Worm (Caenorhabditis elegans): ENCODE measurements around the gene R05D8.11.

The R05D8.11 gene

ce11 chrV:2809443-2809842 is 28.8 kb upstream of the R05D8.11 start:
- no peak for TF ChIP-seq madf-6 (GFP tag; IDR thresholded peaks at IDR 0.05)
- TF ChIP-seq hlh-26 (GFP tag; conservative IDR thresholded peaks at IDR 0.05), result no peak
- TF ChIP-seq Y67H2A.10 (GFP tag; conservative IDR thresholded peaks at IDR 0.05), result no peak
- TF ChIP-seq T07F8.4 (tag; optimal IDR thresholded peaks at IDR 0.05), result no peak
- TF ChIP-seq ceh-58 (GFP tag; IDR thresholded peaks at IDR 0.05), result no peak
- no peak for TF ChIP-seq B0261.1 (tag; optimal IDR thresholded peaks at IDR 0.05)
- TF ChIP-seq attf-3 (GFP tag; conservative IDR thresholded peaks at IDR 0.05), result no peak
- TF ChIP-seq die-1 (tag; optimal IDR thresholded peaks at IDR 0.05), result no peak
- no peak for TF ChIP-seq Y79H2A.3 (GFP tag; conservative IDR thresholded peaks at IDR 0.05)
- TF ChIP-seq snpc-3.4 (tag; optimal IDR thresholded peaks at IDR 0.05), result no peak
- TF ChIP-seq ztf-18 (tag; optimal IDR thresholded peaks at IDR 0.05), result no peak
- TF ChIP-seq F57A8.1 (GFP tag; optimal IDR thresholded peaks at IDR 0.05), result no peak
- no peak for TF ChIP-seq aptf-2 (GFP tag; conservative IDR thresholded peaks at IDR 0.05)

DNA sequence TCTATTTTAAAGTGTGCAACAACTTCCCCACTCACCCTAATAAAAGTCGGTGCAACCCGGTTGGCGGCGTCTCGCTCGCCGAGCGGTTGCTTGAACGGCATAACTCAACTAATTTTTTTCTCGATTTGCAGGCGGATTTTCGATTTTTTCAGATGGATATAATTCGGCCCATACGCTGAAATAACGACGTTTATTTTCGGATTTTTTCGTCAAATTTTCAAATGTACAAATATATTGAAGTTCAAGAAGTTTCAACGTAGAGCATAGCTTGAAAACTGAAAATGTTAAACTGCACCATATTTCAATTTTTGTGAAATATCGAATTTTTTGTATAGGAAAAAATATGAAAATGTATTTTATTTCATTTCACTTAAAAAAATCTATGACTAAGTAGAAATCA is 27.1 kb upstream of the R05D8.11 start, which contains the start of gene ketn-1:
TSS of gene ketn-1 (minus strand) at position 101 of the 400 bp plus-strand sequence.
- TF ChIP-seq hmg-20 (GFP tag; IDR thresholded peaks at IDR 0.05), result no peak
- TF ChIP-seq F57A8.1 (GFP tag; optimal IDR thresholded peaks at IDR 0.05), result no peak
- no peak for TF ChIP-seq ztf-22 (GFP tag; optimal IDR thresholded peaks at IDR 0.05)
- TF ChIP-seq K12H6.12 (tag; optimal IDR thresholded peaks at IDR 0.05), result no peak
- no peak for TF ChIP-seq Y53F4B.3 (GFP tag; IDR thresholded peaks at IDR 0.05)
- TF ChIP-seq lin-35 (GFP tag; optimal IDR thresholded peaks at IDR 0.05), result no peak
- TF ChIP-seq pha-4 (tag; optimal IDR thresholded peaks at IDR 0.05), result no peak
- TF ChIP-seq ztf-26 (tag; optimal IDR thresholded peaks at IDR 0.05), result no peak
- TF ChIP-seq unc-130 (GFP tag; optimal IDR thresholded peaks at IDR 0.05), result no peak
- no peak for TF ChIP-seq zim-3 (tag; optimal IDR thresholded peaks at IDR 0.05)
- TF ChIP-seq ztf-28 (GFP tag; IDR thresholded peaks at IDR 0.05), result no peak
- TF ChIP-seq ets-4 (GFP tag; optimal IDR thresholded peaks at IDR 0.05), result no peak
- TF ChIP-seq ama-1 (optimal IDR thresholded peaks at IDR 0.05), result no peak
- TF ChIP-seq ama-1 (GFP tag; optimal IDR thresholded peaks at IDR 0.05), result no peak
- no peak for TF ChIP-seq snpc-1.3 (tag; optimal IDR thresholded peaks at IDR 0.05; ENCODE audit: insufficient read depth)
- no peak for TF ChIP-seq nhr-179 (tag; optimal IDR thresholded peaks at IDR 0.05)
- no peak for TF ChIP-seq snpc-4 (GFP tag; optimal IDR thresholded peaks at IDR 0.05)
- TF ChIP-seq snpc-4 (tag; optimal IDR thresholded peaks at IDR 0.05), result no peak
- no peak for TF ChIP-seq nfya-1 (tag; optimal IDR thresholded peaks at IDR 0.05; ENCODE audit: borderline replicate concordance, insufficient read depth)
- no peak for TF ChIP-seq lin-54 (GFP tag; optimal IDR thresholded peaks at IDR 0.05)
- no peak for TF ChIP-seq F49E8.2 (tag; optimal IDR thresholded peaks at IDR 0.05; ENCODE audit: insufficient read depth)

DNA sequence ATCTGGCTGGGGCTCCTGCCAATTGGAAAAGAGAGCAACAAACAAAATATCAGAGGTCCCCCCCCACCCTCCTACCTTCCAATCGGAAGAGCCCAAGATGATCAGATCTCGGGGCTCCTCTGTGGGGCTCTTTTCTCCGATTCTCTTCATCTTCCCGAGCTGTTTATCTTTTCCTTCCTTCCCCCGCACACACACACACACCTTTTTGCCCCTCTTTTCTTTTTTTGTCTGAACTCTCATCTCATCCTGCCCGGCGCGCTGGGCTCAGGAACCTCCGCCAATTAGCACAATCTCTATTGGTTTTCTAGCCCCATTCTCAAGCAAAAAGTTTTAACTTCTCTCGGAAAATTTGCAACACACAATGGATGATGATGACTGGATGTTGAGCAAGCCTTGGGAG is 22.6 kb upstream of the R05D8.11 start:
- no peak for TF ChIP-seq snpc-3.4 (tag; optimal IDR thresholded peaks at IDR 0.05)
- no peak for TF ChIP-seq attf-6 (GFP tag; IDR thresholded peaks at IDR 0.05)
- TF ChIP-seq zfh-2 (GFP tag; conservative IDR thresholded peaks at IDR 0.05), result peak; percentile 57
- no peak for TF ChIP-seq nfya-1 (tag; optimal IDR thresholded peaks at IDR 0.05; ENCODE audit: borderline replicate concordance, insufficient read depth)

ce11 chrV:2801955-2802354 is 21.3 kb upstream of the R05D8.11 start:
- TF ChIP-seq C06A6.2 (GFP tag; conservative IDR thresholded peaks at IDR 0.05) (no peak), ztf-3 (GFP tag; optimal IDR thresholded peaks at IDR 0.05) (no peak), K11D2.4 (GFP tag; IDR thresholded peaks at IDR 0.05) (no peak), madf-10 (tag; optimal IDR thresholded peaks at IDR 0.05) (no peak), Y53G8AR.9 (GFP tag; conservative IDR thresholded peaks at IDR 0.05) (no peak), sdz-38 (tag; optimal IDR thresholded peaks at IDR 0.05) (no peak), ztf-22 (GFP tag; optimal IDR thresholded peaks at IDR 0.05) (no peak), gei-17 (GFP tag; optimal IDR thresholded peaks at IDR 0.05) (no peak), Y56A3A.18 (GFP tag; IDR thresholded peaks at IDR 0.05) (no peak), let-526 (GFP tag; IDR thresholded peaks at IDR 0.05) (no peak), akir-1 (GFP tag; optimal IDR thresholded peaks at IDR 0.05) (no peak), athp-1 (tag; optimal IDR thresholded peaks at IDR 0.05) (no peak), ceh-100 (GFP tag; IDR thresholded peaks at IDR 0.05) (no peak), lin-35 (GFP tag; optimal IDR thresholded peaks at IDR 0.05) (no peak)

Data from whole organism, young adult.